Worm (Caenorhabditis elegans): ENCODE data around the gene srz-95.
"Not testable (repeated sequence)": the region's sequence is repeated elsewhere in the genome, so short reads cannot be mapped to it uniquely, and the experiment has no call there.

Gene srz-95

DNA sequence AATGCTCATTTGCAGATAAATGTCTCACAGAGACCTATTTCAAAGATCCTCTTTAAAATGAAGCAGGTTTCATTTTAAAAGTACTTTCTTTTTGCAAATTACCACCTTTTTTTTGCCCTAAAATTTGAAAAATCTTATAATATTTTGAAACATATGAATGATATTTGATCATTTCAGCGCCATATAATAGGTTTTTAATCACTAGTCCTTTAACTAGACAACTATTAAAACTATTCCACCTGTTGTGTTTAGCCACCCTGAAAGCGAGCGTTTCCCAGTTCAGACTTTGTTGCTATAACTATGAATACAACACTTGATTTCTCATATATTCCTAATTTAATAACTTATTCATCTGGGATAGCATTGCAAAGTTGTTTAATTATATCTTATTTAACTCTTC is at the start of gene srz-95:
Gene srz-95, plus strand, starts transcription at position 301 of the 400 bp plus-strand sequence.
- TF ChIP-seq lin-13 (GFP tag; optimal IDR thresholded peaks at IDR 0.05) (no peak), nhr-23 (tag; optimal IDR thresholded peaks at IDR 0.05) (no peak), nhr-12 (tag; optimal IDR thresholded peaks at IDR 0.05) (no peak), mdl-1 (tag; optimal IDR thresholded peaks at IDR 0.05) (no peak), unc-62 (GFP tag; optimal IDR thresholded peaks at IDR 0.05) (no peak), sem-4 (tag; optimal IDR thresholded peaks at IDR 0.05) (no peak), ZK546.5 (tag; optimal IDR thresholded peaks at IDR 0.05) (no peak), blmp-1 (tag; optimal IDR thresholded peaks at IDR 0.05; ENCODE audit: insufficient read depth) (no peak), ztf-11 (tag; optimal IDR thresholded peaks at IDR 0.05) (no peak), nhr-6 (tag; optimal IDR thresholded peaks at IDR 0.05) (no peak), elt-1 (tag; optimal IDR thresholded peaks at IDR 0.05) (no peak)

DNA sequence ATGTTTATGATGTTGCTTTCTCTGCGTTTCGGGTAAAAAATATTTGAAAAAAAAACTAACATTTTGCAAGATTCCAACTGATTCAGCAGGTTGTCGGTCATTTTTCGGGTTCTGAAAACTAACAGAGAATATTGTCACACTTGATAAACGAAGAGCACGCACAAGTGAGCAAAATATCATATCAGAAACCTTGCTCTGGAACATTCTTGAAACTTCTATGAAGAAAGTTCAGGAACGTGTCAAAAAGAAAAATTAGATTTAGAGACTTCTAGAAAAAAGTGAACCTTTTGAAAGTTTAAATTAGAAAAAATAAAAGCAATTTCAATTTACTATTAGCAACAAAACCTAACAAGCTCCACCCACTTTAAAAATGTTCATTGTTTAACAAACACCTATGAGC is 43.8 kb upstream of the srz-95 start, which contains the start of gene fbxa-112:
Gene fbxa-112, minus strand, starts transcription at position 101 of the 400 bp plus-strand sequence.
- not testable (repeated sequence) for TF ChIP-seq ceh-16 (tag; optimal IDR thresholded peaks at IDR 0.05); Y55F3AM.14 (GFP tag; optimal IDR thresholded peaks at IDR 0.05); nhr-11 (tag; optimal IDR thresholded peaks at IDR 0.05)

DNA sequence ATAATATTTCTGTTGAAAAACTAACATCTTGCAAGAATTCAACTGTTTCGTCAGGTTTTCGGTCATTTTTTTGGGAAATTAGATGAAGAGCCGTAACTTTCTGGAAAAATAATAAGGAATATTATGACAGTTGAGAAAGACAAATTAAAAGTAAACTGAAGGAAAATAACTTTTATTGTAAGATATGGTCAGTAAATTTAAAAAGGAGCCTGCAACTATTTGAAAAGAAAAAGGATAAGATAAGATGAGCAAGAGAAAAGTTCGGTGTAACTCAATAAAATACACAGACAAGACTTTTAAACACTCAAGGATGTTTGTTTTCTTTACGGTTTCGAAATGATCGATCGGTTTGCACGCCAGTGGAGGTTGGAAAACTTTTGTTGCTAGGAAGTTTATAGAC is 42.2 kb upstream of the srz-95 start, which contains the start of gene fbxa-111:
Gene fbxa-111, minus strand, starts transcription at position 101 of the 400 bp plus-strand sequence.
- TF ChIP-seq Y55F3AM.14 (GFP tag; optimal IDR thresholded peaks at IDR 0.05); ceh-16 (tag; optimal IDR thresholded peaks at IDR 0.05); fos-1 (tag; optimal IDR thresholded peaks at IDR 0.05): not testable (repeated sequence)

DNA sequence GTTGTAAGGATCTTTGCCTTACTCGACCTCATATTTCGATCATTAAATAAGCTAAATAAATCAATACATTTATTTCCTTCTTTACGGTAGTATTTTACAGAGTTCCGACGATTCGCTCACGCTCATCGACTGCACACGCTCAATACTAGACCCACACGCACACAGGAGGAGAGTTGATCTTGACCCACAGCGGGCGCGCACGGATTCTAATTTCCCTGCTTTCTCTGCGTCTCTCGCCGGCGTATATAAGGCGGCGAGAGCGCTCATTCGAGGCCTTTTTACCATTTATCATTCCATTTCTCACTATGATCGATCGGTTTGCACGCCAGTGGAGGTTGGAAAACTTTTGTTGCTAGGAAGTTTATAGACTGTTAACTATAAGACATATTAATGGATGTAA is 41.8 kb upstream of the srz-95 start:
- no peak for TF ChIP-seq nhr-129 (tag; optimal IDR thresholded peaks at IDR 0.05)

DNA sequence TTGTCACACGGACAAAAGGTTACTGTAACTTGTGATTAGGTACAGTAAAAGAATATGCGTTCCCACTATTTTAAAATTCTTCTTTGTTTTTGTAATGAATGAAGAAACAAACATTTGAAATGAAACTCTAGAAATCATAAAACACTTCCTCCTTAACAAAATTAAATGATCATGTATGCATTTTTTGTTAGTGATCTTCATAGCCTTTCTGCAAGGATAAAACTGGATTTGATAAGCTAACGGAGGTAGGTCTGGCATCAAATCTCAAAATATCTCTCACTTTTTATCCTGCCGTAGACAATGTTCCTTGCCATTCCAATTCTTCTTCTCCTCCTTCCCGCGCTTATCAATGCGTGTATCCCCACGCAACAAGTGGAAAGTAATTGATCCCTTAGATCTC is 40.3 kb upstream of the srz-95 start, which contains the start of gene clec-238:
Gene clec-238, plus strand, starts transcription at position 301 of the 400 bp plus-strand sequence.
- TF ChIP-seq dmd-4 (tag; optimal IDR thresholded peaks at IDR 0.05): no peak
- TF ChIP-seq Y55F3AM.14 (GFP tag; optimal IDR thresholded peaks at IDR 0.05): no peak
- no peak for TF ChIP-seq lin-11 (tag; optimal IDR thresholded peaks at IDR 0.05)
- no peak for TF ChIP-seq sem-4 (tag; optimal IDR thresholded peaks at IDR 0.05)
- no peak for TF ChIP-seq elt-3 (tag; optimal IDR thresholded peaks at IDR 0.05)

DNA sequence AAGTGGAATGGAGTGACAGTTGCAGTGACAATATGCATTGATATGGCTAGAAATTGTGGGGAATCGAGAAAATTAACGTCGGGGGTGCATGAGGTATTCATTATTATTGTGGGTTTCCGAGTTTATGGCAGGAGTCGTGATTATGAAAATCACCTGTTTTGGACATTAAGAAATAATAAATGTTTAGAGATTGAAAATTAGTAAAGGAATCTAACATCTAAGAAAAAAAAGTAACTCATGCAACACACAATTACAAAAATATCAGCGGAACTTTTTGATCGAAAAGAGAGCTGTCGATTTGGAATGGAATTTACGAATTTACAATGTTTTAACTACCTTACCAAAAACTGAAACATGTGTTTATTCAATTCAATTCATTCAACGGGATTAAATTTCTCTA is 37.1 kb upstream of the srz-95 start, which contains the start of gene srh-206:
Gene srh-206, minus strand, starts transcription at position 101 of the 400 bp plus-strand sequence.
- TF ChIP-seq lin-13 (GFP tag; optimal IDR thresholded peaks at IDR 0.05) (no peak), nhr-6 (tag; optimal IDR thresholded peaks at IDR 0.05) (no peak), nhr-23 (tag; optimal IDR thresholded peaks at IDR 0.05) (no peak), lsy-2 (tag; optimal IDR thresholded peaks at IDR 0.05) (no peak), sem-4 (tag; optimal IDR thresholded peaks at IDR 0.05) (no peak), mdl-1 (tag; optimal IDR thresholded peaks at IDR 0.05) (no peak), unc-55 (GFP tag; optimal IDR thresholded peaks at IDR 0.05) (no peak), R02D3.7 (tag; optimal IDR thresholded peaks at IDR 0.05) (no peak), nhr-10 (tag; optimal IDR thresholded peaks at IDR 0.05) (no peak), lin-39 (tag; optimal IDR thresholded peaks at IDR 0.05) (no peak), blmp-1 (tag; optimal IDR thresholded peaks at IDR 0.05; ENCODE audit: insufficient read depth) (no peak)

DNA sequence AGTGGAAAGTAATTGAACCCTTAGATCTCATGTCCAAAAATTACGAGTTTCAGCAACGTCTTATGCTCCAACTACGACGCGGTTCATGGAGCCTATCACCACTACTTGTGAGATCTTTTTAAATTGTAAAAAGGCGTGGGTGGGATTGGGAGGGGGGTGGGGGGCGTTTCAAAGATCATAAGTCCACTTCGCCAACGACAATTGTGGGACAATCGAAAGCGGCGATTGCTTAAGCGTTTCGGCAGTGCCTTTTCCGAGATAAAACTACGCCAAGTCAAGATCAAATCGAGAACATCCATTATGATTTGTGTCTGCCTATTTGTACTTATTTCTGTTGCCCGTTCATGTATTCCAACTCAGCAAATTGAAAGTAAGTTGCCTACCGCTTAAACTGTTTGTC is 35.6 kb upstream of the srz-95 start, which contains the start of gene clec-239:
Gene clec-239, plus strand, starts transcription at position 301 of the 400 bp plus-strand sequence.
- no peak for TF ChIP-seq F13H6.1 (tag; optimal IDR thresholded peaks at IDR 0.05)
- TF ChIP-seq nhr-21 (tag; optimal IDR thresholded peaks at IDR 0.05): no peak
- no peak for TF ChIP-seq nhr-25 (tag; optimal IDR thresholded peaks at IDR 0.05)
- no peak for TF ChIP-seq C34F6.9 (tag; optimal IDR thresholded peaks at IDR 0.05)
- no peak for TF ChIP-seq alr-1 (tag; optimal IDR thresholded peaks at IDR 0.05)
- no peak for TF ChIP-seq mab-5 (tag; optimal IDR thresholded peaks at IDR 0.05)
- TF ChIP-seq sem-4 (tag; optimal IDR thresholded peaks at IDR 0.05): no peak
- TF ChIP-seq unc-55 (GFP tag; optimal IDR thresholded peaks at IDR 0.05): no peak
- TF ChIP-seq nhr-10 (tag; optimal IDR thresholded peaks at IDR 0.05): no peak
- TF ChIP-seq ztf-1 (GFP tag; conservative IDR thresholded peaks at IDR 0.05): no peak
- no peak for TF ChIP-seq nhr-77 (tag; optimal IDR thresholded peaks at IDR 0.05)
- TF ChIP-seq R02D3.7 (tag; optimal IDR thresholded peaks at IDR 0.05): no peak
- no peak for TF ChIP-seq blmp-1 (tag; optimal IDR thresholded peaks at IDR 0.05; ENCODE audit: insufficient read depth)
